Fruit fly (Drosophila melanogaster) whole organism, embryonic: ENCODE data around the gene CG42727.

Source experiments
- ATbp ChIP-seq: fragments of 200-800 bp; sonication (Bioruptor generic); optimal IDR thresholded peaks from 2 replicates; lab custom pipeline; 2017; ENCODE audit warnings: missing biosample characterization, mild to moderate bottlenecking, missing genetic modification characterization, missing genetic modification reagents
- Abd-B ChIP-seq: fragments of 200-800 bp; sonication (Bioruptor generic); optimal IDR thresholded peaks from 2 replicates; lab custom pipeline; 2018; ENCODE audit warnings: missing biosample characterization, mild to moderate bottlenecking, missing genetic modification characterization, moderate library complexity
- Atf3 ChIP-seq: fragments of 200-800 bp; sonication (Bioruptor generic); optimal IDR thresholded peaks from 3 replicates; lab custom pipeline; 2016; ENCODE audit warnings: missing biosample characterization, missing genetic modification characterization
- Blimp-1 ChIP-seq: fragments of 200-800 bp; sonication (Bioruptor generic); optimal IDR thresholded peaks from 3 replicates; lab custom pipeline; 2018; ENCODE audit warnings: missing biosample characterization, missing genetic modification characterization, mild to moderate bottlenecking, moderate library complexity, missing genetic modification reagents
- CG10267 ChIP-seq: fragments of 200-800 bp; sonication (Bioruptor generic); optimal IDR thresholded peaks from 2 replicates; lab custom pipeline; 2018; ENCODE audit warnings: missing biosample characterization, mild to moderate bottlenecking, missing genetic modification characterization, moderate library complexity
- CG10959 ChIP-seq: fragments of 200-800 bp; sonication (Bioruptor generic); IDR thresholded peaks from 2 replicates; pipeline ENCODE4 v1.3.6; 2022; ENCODE audit warnings: missing biosample characterization, missing genetic modification characterization
- CG1233 ChIP-seq: fragments of 200-800 bp; sonication (Bioruptor generic); optimal IDR thresholded peaks from 4 replicates; lab custom pipeline; 2018; ENCODE audit warnings: missing biosample characterization, mild to moderate bottlenecking, missing genetic modification characterization
- CG12744 ChIP-seq: fragments of 200-800 bp; sonication (Bioruptor generic); optimal IDR thresholded peaks from 2 replicates; lab custom pipeline; 2016; ENCODE audit warnings: missing biosample characterization, missing genetic modification characterization
- CG12942 ChIP-seq: fragments of 200-800 bp; sonication (Bioruptor generic); optimal IDR thresholded peaks from 3 replicates; lab custom pipeline; 2016; ENCODE audit warnings: missing biosample characterization, missing genetic modification characterization
- CG15011 ChIP-seq: fragments of 200-800 bp; sonication (Bioruptor generic); optimal IDR thresholded peaks from 3 replicates; lab custom pipeline; 2018; ENCODE audit warnings: missing biosample characterization, mild to moderate bottlenecking, missing genetic modification characterization
- CG15514 ChIP-seq: fragments of 200-800 bp; sonication (Bioruptor generic); optimal IDR thresholded peaks from 3 replicates; lab custom pipeline; 2017; ENCODE audit warnings: missing biosample characterization, missing genetic modification characterization, mild to moderate bottlenecking, moderate library complexity, missing genetic modification reagents
- CG17359 ChIP-seq: fragments of 200-800 bp; sonication (Bioruptor generic); optimal IDR thresholded peaks from 3 replicates; lab custom pipeline; 2018; ENCODE audit warnings: missing biosample characterization, mild to moderate bottlenecking, missing genetic modification characterization, moderate library complexity
- CG17385 ChIP-seq: fragments of 200-800 bp; sonication (Bioruptor generic); optimal IDR thresholded peaks from 3 replicates; lab custom pipeline; 2018; ENCODE audit warnings: missing biosample characterization, mild to moderate bottlenecking, missing genetic modification characterization
- CG18011 ChIP-seq: fragments of 200-800 bp; sonication (Bioruptor generic); optimal IDR thresholded peaks from 2 replicates; lab custom pipeline; 2017; ENCODE audit warnings: missing biosample characterization, missing genetic modification characterization, mild to moderate bottlenecking, moderate library complexity, missing genotype
- CG18764 ChIP-seq: fragments of 200-800 bp; sonication (Bioruptor generic); optimal IDR thresholded peaks from 3 replicates; lab custom pipeline; 2016; ENCODE audit warnings: missing biosample characterization, missing genetic modification characterization
- CG2129 ChIP-seq: fragments of 200-800 bp; sonication (Bioruptor generic); IDR thresholded peaks from 2 replicates; pipeline ENCODE4 v1.3.6; 2022; ENCODE audit warnings: missing biosample characterization, missing genetic modification characterization; ENCODE audit not compliant: partially characterized antibody
- CG3847 ChIP-seq: fragments of 200-800 bp; sonication (Bioruptor generic); IDR thresholded peaks from 2 replicates; pipeline ENCODE4 v1.3.6; 2022; ENCODE audit warnings: missing biosample characterization, missing genetic modification characterization
- CG4730 ChIP-seq: fragments of 200-800 bp; sonication (Bioruptor generic); IDR thresholded peaks from 2 replicates; pipeline ENCODE4 v1.3.6; 2022; ENCODE audit warnings: missing biosample characterization, missing genetic modification characterization
- CG6175 ChIP-seq: fragments of 200-800 bp; sonication (Bioruptor generic); IDR thresholded peaks from 3 replicates; pipeline ENCODE4 v1.3.6; 2022; ENCODE audit warnings: missing biosample characterization, missing genetic modification characterization
- CTCF ChIP-seq: fragments of 200-800 bp; sonication (Bioruptor generic); optimal IDR thresholded peaks from 2 replicates; lab custom pipeline; 2017; ENCODE audit warnings: missing biosample characterization, mild to moderate bottlenecking, missing genetic modification characterization, moderate library complexity
- D19A ChIP-seq: fragments of 200-800 bp; optimal IDR thresholded peaks from 3 replicates; lab custom pipeline; 2019; ENCODE audit warnings: missing biosample characterization, mild to moderate bottlenecking, missing genetic modification characterization, moderate library complexity
- Deaf1 ChIP-seq: fragments of 200-800 bp; optimal IDR thresholded peaks from 3 replicates; lab custom pipeline; 2019; ENCODE audit warnings: missing biosample characterization, mild to moderate bottlenecking, missing genetic modification characterization, moderate library complexity
- Dp ChIP-seq: fragments of 200-800 bp; sonication (Bioruptor generic); optimal IDR thresholded peaks from 2 replicates; lab custom pipeline; 2018; ENCODE audit warnings: missing biosample characterization, mild to moderate bottlenecking, missing genetic modification characterization, moderate library complexity
- Gsc ChIP-seq: fragments of 200-800 bp; sonication (Bioruptor generic); IDR thresholded peaks from 2 replicates; pipeline ENCODE4 v1.3.6; 2022; ENCODE audit warnings: missing biosample characterization, missing genetic modification characterization
- H2.0 ChIP-seq: fragments of 200-800 bp; sonication (Bioruptor generic); IDR thresholded peaks from 2 replicates; pipeline ENCODE4 v1.3.6; 2022; ENCODE audit warnings: missing biosample characterization, missing genetic modification characterization
- Hmr ChIP-seq: fragments of 200-800 bp; sonication (Bioruptor generic); optimal IDR thresholded peaks from 3 replicates; lab custom pipeline; 2017; ENCODE audit warnings: mild to moderate bottlenecking, missing biosample characterization, missing genetic modification reagents, missing genetic modification characterization
- Hr51 ChIP-seq, 2 experiments: fragments of 200-800 bp; sonication (Bioruptor generic); optimal IDR thresholded peaks; 2 replicates in 1 of 2; 3 replicates in 1 of 2; lab custom pipeline; 2016 to 2018; ENCODE audit warnings: missing biosample characterization in 2 of 2, missing genetic modification characterization in 2 of 2, mild to moderate bottlenecking in 1 of 2, moderate library complexity in 1 of 2
- Hsf ChIP-seq: fragments of 200-800 bp; sonication (Bioruptor generic); optimal IDR thresholded peaks from 3 replicates; lab custom pipeline; 2016; ENCODE audit warnings: missing biosample characterization, missing genetic modification characterization
- Meics ChIP-seq: fragments of 200-800 bp; sonication (Bioruptor generic); optimal IDR thresholded peaks from 2 replicates; lab custom pipeline; 2017; ENCODE audit warnings: missing biosample characterization, mild to moderate bottlenecking, missing genetic modification characterization
- Nf-YB ChIP-seq: fragments of 200-800 bp; sonication (Bioruptor generic); optimal IDR thresholded peaks from 3 replicates; lab custom pipeline; 2019; ENCODE audit warnings: missing biosample characterization, mild to moderate bottlenecking, missing genetic modification characterization, moderate library complexity
- TFAM ChIP-seq: fragments of 200-800 bp; sonication (Bioruptor generic); optimal IDR thresholded peaks from 2 replicates; lab custom pipeline; 2017; ENCODE audit warnings: missing biosample characterization, missing genetic modification characterization, inconsistent platforms
- amos ChIP-seq: fragments of 200-800 bp; sonication (Bioruptor generic); IDR thresholded peaks from 2 replicates; pipeline ENCODE4 v1.3.6; 2022; ENCODE audit warnings: missing biosample characterization, missing genetic modification characterization; ENCODE audit not compliant: partially characterized antibody
- bbx ChIP-seq: fragments of 200-800 bp; sonication (Bioruptor generic); IDR thresholded peaks from 2 replicates; pipeline ENCODE4 v1.3.6; 2022; ENCODE audit warnings: missing biosample characterization, missing genetic modification characterization; ENCODE audit not compliant: partially characterized antibody
- corto ChIP-seq: fragments of 200-800 bp; sonication (Bioruptor generic); optimal IDR thresholded peaks from 2 replicates; lab custom pipeline; 2016; ENCODE audit warnings: missing biosample characterization, mild to moderate bottlenecking, missing genetic modification characterization, moderate library complexity
- danr ChIP-seq: fragments of 200-800 bp; sonication (Bioruptor generic); IDR thresholded peaks from 2 replicates; pipeline ENCODE4 v1.3.6; 2022; ENCODE audit warnings: missing biosample characterization, missing genetic modification characterization
- dm ChIP-seq: fragments of 200-800 bp; sonication (Bioruptor generic); optimal IDR thresholded peaks from 3 replicates; lab custom pipeline; 2016; ENCODE audit warnings: missing biosample characterization, missing genetic modification characterization
- ems ChIP-seq: fragments of 200-800 bp; sonication (Bioruptor generic); optimal IDR thresholded peaks from 3 replicates; lab custom pipeline; 2016; ENCODE audit warnings: missing biosample characterization, missing genetic modification characterization
- gem ChIP-seq: fragments of 200-800 bp; sonication (Bioruptor generic); optimal IDR thresholded peaks from 2 replicates; lab custom pipeline; 2019; ENCODE audit warnings: missing biosample characterization, mild to moderate bottlenecking, missing genetic modification characterization, moderate library complexity
- hkb ChIP-seq, 2 experiments: fragments of 200-800 bp in 1 of 2; fragments of >200 bp in 1 of 2; sonication (Bioruptor generic) in 1 of 2; IDR thresholded peaks in 1 of 2; optimal IDR thresholded peaks in 1 of 2; 2 replicates each; pipeline versions ENCODE4 v1.3.6 to Lab custom; 2017 to 2022; ENCODE audit warnings: missing biosample characterization in 1 of 2, missing genetic modification characterization in 1 of 2
- lab ChIP-seq: fragments of 200-800 bp; sonication (Bioruptor generic); optimal IDR thresholded peaks from 3 replicates; lab custom pipeline; 2017; ENCODE audit warnings: missing biosample characterization, missing genetic modification characterization, mild to moderate bottlenecking, moderate library complexity, missing genetic modification reagents
- lov ChIP-seq, 2 experiments: fragments of 200-800 bp in 1 of 2; fragments of >200 bp in 1 of 2; sonication (Bioruptor generic) in 1 of 2; IDR thresholded peaks in 1 of 2; optimal IDR thresholded peaks in 1 of 2; 2 replicates in 1 of 2; 3 replicates in 1 of 2; pipeline versions ENCODE4 v1.3.6 to Lab custom; 2017 to 2022; ENCODE audit warnings: missing biosample characterization in 1 of 2, missing genetic modification characterization in 1 of 2
- luna ChIP-seq: fragments of 200-800 bp; sonication (Bioruptor generic); optimal IDR thresholded peaks from 2 replicates; lab custom pipeline; 2016; ENCODE audit warnings: missing biosample characterization, missing genetic modification characterization
- pnt ChIP-seq: fragments of 200-800 bp; sonication (Bioruptor generic); optimal IDR thresholded peaks from 3 replicates; lab custom pipeline; 2016; ENCODE audit warnings: missing biosample characterization, missing genetic modification characterization
- sug ChIP-seq: fragments of 200-800 bp; optimal IDR thresholded peaks from 2 replicates; lab custom pipeline; 2019; ENCODE audit warnings: missing biosample characterization, mild to moderate bottlenecking, missing genetic modification characterization, moderate library complexity
- tll ChIP-seq, 2 experiments: fragments of 200-800 bp in 1 of 2; fragments of >200 bp in 1 of 2; sonication (Bioruptor generic) in 1 of 2; optimal IDR thresholded peaks; 2 replicates each; lab custom pipeline; 2017 to 2019; ENCODE audit warnings: missing biosample characterization in 2 of 2, missing genetic modification characterization in 2 of 2, mild to moderate bottlenecking in 1 of 2, moderate library complexity in 1 of 2

The CG42727 gene

dm6 chr3R:15354019-15354418 lies 6.2 kb downstream of the CG42727 start (continued):
- TF ChIP-seq sug (tag; lab: Kevin White, UChicago) (no peak), Deaf1 (tag; lab: Kevin White, UChicago) (no peak), ATbp (GFP tag; lab: Kevin White, UChicago) (peak; percentile 44), bbx (GFP tag; lab: Robert Waterston, UW) (no peak), corto (no peak), lab (GFP tag; lab: Kevin White, UChicago) (peak; percentile 48), Hsf (GFP tag; lab: Kevin White, UChicago) (no peak), tll (GFP tag; optimal IDR thresholded peaks at IDR 0.05; lab: Kevin White, UChicago) (no peak), CG3847 (GFP tag; lab: Robert Waterston, UW) (no peak), Meics (GFP tag; lab: Kevin White, UChicago) (peak; percentile 5), CG15514 (peak; percentile 4), ems (GFP tag; lab: Kevin White, UChicago) (no peak), pnt (GFP tag; lab: Kevin White, UChicago) (no peak), CG10959 (no peak)

dm6 chr3R:15356152-15356551 lies 8.3 kb downstream of the CG42727 start:
- TF ChIP-seq lov (optimal IDR thresholded peaks at IDR 0.05; lab: Kevin White, UChicago): no peak
- 0 out of 3 replicates have a peak, but pooled peaks have one; percentile 22 for TF ChIP-seq lov (GFP tag; IDR thresholded peaks at IDR 0.05; lab: Robert Waterston, UW)
- TF ChIP-seq amos (GFP tag; lab: Robert Waterston, UW): 0 out of 2 replicates have a peak, but pooled peaks have one; percentile 5
- TF ChIP-seq CG15011: no peak

- TF ChIP-seq dm (GFP tag; lab: Kevin White, UChicago): no peak
- no peak for TF ChIP-seq D19A (tag; lab: Kevin White, UChicago)
- peak; percentile 74 for TF ChIP-seq CG4730 (GFP tag; lab: Robert Waterston, UW)
- no peak for TF ChIP-seq Abd-B (GFP tag; lab: Kevin White, UChicago)
- TF ChIP-seq Atf3: no peak
- no peak for TF ChIP-seq luna (GFP tag; lab: Kevin White, UChicago)
- TF ChIP-seq Dp (GFP tag; lab: Kevin White, UChicago): peak; percentile 5
- no peak for TF ChIP-seq CG2129
- TF ChIP-seq Hr51 (GFP tag; optimal IDR thresholded peaks at IDR 0.05; lab: Kevin White, UChicago): peak; percentile 24 to 78
- TF ChIP-seq Hmr: no peak
- peak; percentile 60; the same call in 2 of the 3 replicates for TF ChIP-seq CG6175 (GFP tag; lab: Robert Waterston, UW)
- peak; percentile 76 for TF ChIP-seq Blimp-1
- no peak for TF ChIP-seq hkb (optimal IDR thresholded peaks at IDR 0.05; lab: Kevin White, UChicago)
- peak; percentile 57; the same call in 1 of the 2 replicates for TF ChIP-seq hkb (GFP tag; IDR thresholded peaks at IDR 0.05; lab: Robert Waterston, UW)
- peak; percentile 60 for TF ChIP-seq H2.0 (GFP tag; lab: Robert Waterston, UW)
- peak; percentile 83 for TF ChIP-seq CG17359 (tag; lab: Kevin White, UChicago)
- peak; percentile 80 for TF ChIP-seq CG1233 (GFP tag; lab: Kevin White, UChicago)
- peak; percentile 64 for TF ChIP-seq CG17385 (GFP tag; lab: Kevin White, UChicago)
- no peak for TF ChIP-seq TFAM (GFP tag; lab: Kevin White, UChicago)
- TF ChIP-seq CG18011 (GFP tag; lab: Kevin White, UChicago): peak; percentile 58
- TF ChIP-seq CG12942 (GFP tag; lab: Kevin White, UChicago): peak; percentile 74
- 0 out of 2 replicates have a peak, but pooled peaks have one; percentile 41 for TF ChIP-seq Gsc
- TF ChIP-seq CTCF: no peak
- no peak for TF ChIP-seq CG12744
- TF ChIP-seq Nf-YB (GFP tag; lab: Kevin White, UChicago): peak; percentile 67
- peak; percentile 74 for TF ChIP-seq danr (GFP tag; lab: Robert Waterston, UW)
- TF ChIP-seq CG10267 (tag; lab: Kevin White, UChicago): peak; percentile 81
- TF ChIP-seq gem: peak; percentile 92
- TF ChIP-seq CG18764 (GFP tag; lab: Kevin White, UChicago): peak; percentile 73
Measured at dm6 chr3R:15356645-15357431, 9.0 kb downstream of the CG42727 start, which contains the start of the genes Atg4b and Hibch. Gene Atg4b (minus strand): TSS chr3R:15356924. Gene Hibch (plus strand): TSS chr3R:15357229.
